Fruit fly (Drosophila melanogaster): Measurements from ENCODE around the gene GCC88.
A peak's percentile ranks its signal among the peaks of the same experiment; 100 is the strongest.

GCC88 gene

DNA sequence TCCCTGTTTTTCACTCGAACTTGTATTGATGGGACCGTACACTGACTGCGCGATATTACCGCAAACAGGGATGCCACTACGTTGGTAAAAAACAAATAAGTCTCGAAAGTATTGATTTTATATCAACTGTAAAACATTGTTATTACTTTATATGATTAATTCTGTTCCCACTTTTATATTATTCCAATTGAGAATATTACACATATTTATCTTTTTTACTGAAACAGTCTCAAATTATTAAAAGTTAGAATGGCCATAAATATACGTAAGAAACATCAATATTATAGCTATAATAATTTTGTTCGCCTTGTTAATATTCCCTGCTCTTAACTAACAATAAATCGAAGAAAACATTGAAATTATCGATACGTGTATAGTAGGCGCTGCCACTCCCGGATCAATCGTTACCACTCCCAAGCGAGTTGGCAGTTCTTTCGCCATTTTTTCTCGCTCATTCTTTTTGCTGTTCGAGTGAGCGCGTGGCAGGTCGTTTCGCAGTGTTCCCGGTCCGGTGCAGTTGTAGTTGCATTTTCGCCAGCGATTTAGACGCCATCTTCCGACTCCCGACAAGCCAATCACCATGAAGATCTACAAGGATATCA is 20.5 kb downstream of the GCC88 start, which contains the start of the genes SdhC and Tctp:
SdhC (minus strand) TSS at position 49 of the 602 bp plus-strand sequence.
Tctp (plus strand) TSS at position 447 of the 602 bp plus-strand sequence.
- TF ChIP-seq Sp1 (GFP tag; optimal IDR thresholded peaks at IDR 0.05), result peak; percentile 66
- peak; percentile 82 for TF ChIP-seq Hr83 (GFP tag; optimal IDR thresholded peaks at IDR 0.05; ENCODE audit: poor library complexity, severe bottlenecking)
- TF ChIP-seq CG32264 (GFP tag; optimal IDR thresholded peaks at IDR 0.05), result no peak
- peak; percentile 40 for TF ChIP-seq br (GFP tag; optimal IDR thresholded peaks at IDR 0.05)
- TF ChIP-seq foxo (GFP tag; optimal IDR thresholded peaks at IDR 0.05), result peak in 1 of 2 experiments; percentile 71
- TF ChIP-seq fru (GFP tag; optimal IDR thresholded peaks at IDR 0.05), result peak; percentile 63
- TF ChIP-seq jim (GFP tag; optimal IDR thresholded peaks at IDR 0.05), result no peak
- TF ChIP-seq Myc (optimal IDR thresholded peaks at IDR 0.05), result peak; percentile 51
- TF ChIP-seq tai (GFP tag; optimal IDR thresholded peaks at IDR 0.05), result no peak
- TF ChIP-seq dmrt93B (GFP tag; optimal IDR thresholded peaks at IDR 0.05), result peak; percentile 24
- TF ChIP-seq CG9705 (GFP tag; optimal IDR thresholded peaks at IDR 0.05), result peak; percentile 17
- no peak for TF ChIP-seq CrebA (GFP tag; optimal IDR thresholded peaks at IDR 0.05; ENCODE audit: borderline replicate concordance)
- TF ChIP-seq dsf (GFP tag; optimal IDR thresholded peaks at IDR 0.05; ENCODE audit: borderline replicate concordance), result peak; percentile 46
- TF ChIP-seq woc (GFP tag; optimal IDR thresholded peaks at IDR 0.05), result peak; percentile 48
- peak; percentile 77 for TF ChIP-seq brk (GFP tag; optimal IDR thresholded peaks at IDR 0.05)
- TF ChIP-seq HLH106 (tag; optimal IDR thresholded peaks at IDR 0.05), result peak; percentile 43
- peak; percentile 66 for TF ChIP-seq Hnf4 (GFP tag; optimal IDR thresholded peaks at IDR 0.05)
- peak; percentile 13 for TF ChIP-seq OdsH (GFP tag; optimal IDR thresholded peaks at IDR 0.05)
- no peak for TF ChIP-seq dl (GFP tag; optimal IDR thresholded peaks at IDR 0.05; ENCODE audit: insufficient read depth in 1 of 2, partially characterized antibody in 2 of 2)
- peak; percentile 65 for TF ChIP-seq Jra (GFP tag; optimal IDR thresholded peaks at IDR 0.05)
- peak; percentile 72 for TF ChIP-seq Dif (GFP tag; optimal IDR thresholded peaks at IDR 0.05; ENCODE audit: partially characterized antibody)
- TF ChIP-seq sv (GFP tag; optimal IDR thresholded peaks at IDR 0.05), result peak; percentile 58
- TF ChIP-seq Vsx2 (GFP tag; optimal IDR thresholded peaks at IDR 0.05; ENCODE audit: partially characterized antibody), result no peak
- TF ChIP-seq rgr (GFP tag; optimal IDR thresholded peaks at IDR 0.05), result peak; percentile 57
- peak; percentile 49 for TF ChIP-seq ey (GFP tag; optimal IDR thresholded peaks at IDR 0.05)
- peak; percentile 64 for TF ChIP-seq h (GFP tag; optimal IDR thresholded peaks at IDR 0.05)
- no peak for TF ChIP-seq Rel (GFP tag; optimal IDR thresholded peaks at IDR 0.05)
- peak; percentile 52 for TF ChIP-seq Rel (tag; optimal IDR thresholded peaks at IDR 0.05)
- TF ChIP-seq N (GFP tag; optimal IDR thresholded peaks at IDR 0.05), result no peak
- TF ChIP-seq psq (GFP tag; optimal IDR thresholded peaks at IDR 0.05), result peak; percentile 63

DNA sequence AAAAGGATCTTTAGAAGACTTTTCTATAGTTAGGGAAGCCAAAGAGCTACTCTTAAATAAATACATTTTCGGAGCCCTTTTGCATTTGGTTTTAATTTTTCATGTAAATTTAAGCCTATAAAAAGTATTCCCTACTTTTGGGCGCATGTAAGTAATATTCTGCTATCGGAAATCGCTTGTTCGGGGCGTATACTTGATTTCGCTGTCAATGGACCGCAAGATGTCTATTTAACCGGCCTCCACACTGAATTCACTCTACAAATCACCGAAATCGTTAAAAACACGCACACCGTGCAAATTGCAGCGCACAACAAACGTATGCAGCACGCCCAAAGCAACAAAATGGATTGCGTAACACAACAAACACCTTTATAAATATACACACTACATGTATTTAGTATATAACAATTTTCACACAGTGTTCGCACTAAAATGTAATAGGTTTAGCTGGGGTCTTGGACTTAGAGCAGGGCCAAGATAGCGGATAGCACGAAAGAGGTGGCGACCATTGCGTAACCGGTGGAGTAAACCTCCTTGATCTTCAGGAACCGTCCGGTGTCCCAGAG is 21.6 kb downstream of the GCC88 start:
- peak; percentile 13 for TF ChIP-seq Myc (optimal IDR thresholded peaks at IDR 0.05)
- TF ChIP-seq dmrt93B (GFP tag; optimal IDR thresholded peaks at IDR 0.05), result no peak
- no peak for TF ChIP-seq CG32264 (GFP tag; optimal IDR thresholded peaks at IDR 0.05)
- TF ChIP-seq brk (GFP tag; optimal IDR thresholded peaks at IDR 0.05), result peak; percentile 6

DNA sequence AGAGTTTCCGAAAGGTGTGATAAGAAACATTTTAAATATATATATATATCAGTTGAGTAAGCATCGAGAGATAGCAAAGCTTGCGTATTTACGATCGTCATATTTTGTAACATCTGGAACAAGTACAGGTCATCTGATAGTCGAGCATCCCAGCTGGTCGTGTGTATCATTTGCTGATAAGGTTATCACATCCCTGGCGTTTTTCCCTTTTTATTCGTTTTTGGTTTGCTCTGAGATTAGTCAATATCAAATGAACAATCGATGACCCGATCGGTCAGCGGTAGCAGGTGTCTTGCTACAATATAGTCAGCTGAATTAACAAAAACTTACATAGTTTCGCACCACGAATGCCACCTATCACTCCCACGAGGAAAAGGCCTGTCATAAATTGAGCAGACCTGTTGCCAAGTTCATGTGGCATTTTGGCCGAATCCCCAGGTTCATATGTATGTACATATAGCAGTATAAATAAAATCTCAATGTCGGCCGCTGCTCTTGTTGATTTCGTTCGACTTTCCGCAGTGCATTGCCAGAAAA is 29.4 kb downstream of the GCC88 start:
- no peak for TF ChIP-seq Dfd (GFP tag; optimal IDR thresholded peaks at IDR 0.05)
- peak; percentile 50 for TF ChIP-seq Hnf4 (GFP tag; optimal IDR thresholded peaks at IDR 0.05)
- TF ChIP-seq Dif (GFP tag; optimal IDR thresholded peaks at IDR 0.05; ENCODE audit: partially characterized antibody), result no peak
- TF ChIP-seq brk (GFP tag; optimal IDR thresholded peaks at IDR 0.05), result peak; percentile 86
- no peak for TF ChIP-seq tai (GFP tag; optimal IDR thresholded peaks at IDR 0.05)
- peak; percentile 56 for TF ChIP-seq br (GFP tag; optimal IDR thresholded peaks at IDR 0.05)
- TF ChIP-seq sage (GFP tag; optimal IDR thresholded peaks at IDR 0.05), result peak; percentile 80
- TF ChIP-seq Jra (GFP tag; optimal IDR thresholded peaks at IDR 0.05), result no peak
- no peak for TF ChIP-seq Vsx2 (GFP tag; optimal IDR thresholded peaks at IDR 0.05; ENCODE audit: partially characterized antibody)
- no peak for TF ChIP-seq Hr83 (GFP tag; optimal IDR thresholded peaks at IDR 0.05; ENCODE audit: poor library complexity, severe bottlenecking)
- peak; percentile 74 for TF ChIP-seq Sp1 (GFP tag; optimal IDR thresholded peaks at IDR 0.05)
- peak; percentile 53 for TF ChIP-seq woc (GFP tag; optimal IDR thresholded peaks at IDR 0.05)
- TF ChIP-seq psq (GFP tag; optimal IDR thresholded peaks at IDR 0.05), result peak; percentile 74
- no peak for TF ChIP-seq jim (GFP tag; optimal IDR thresholded peaks at IDR 0.05)
- peak; percentile 76 for TF ChIP-seq fru (GFP tag; optimal IDR thresholded peaks at IDR 0.05)
- TF ChIP-seq ey (GFP tag; optimal IDR thresholded peaks at IDR 0.05), result peak; percentile 69
- TF ChIP-seq Abd-B (GFP tag; optimal IDR thresholded peaks at IDR 0.05), result no peak
- no peak for TF ChIP-seq usp (GFP tag; optimal IDR thresholded peaks at IDR 0.05)
- TF ChIP-seq N (GFP tag; optimal IDR thresholded peaks at IDR 0.05), result no peak
- peak; percentile 77 for TF ChIP-seq Rel (GFP tag; optimal IDR thresholded peaks at IDR 0.05)
- TF ChIP-seq Rel (tag; optimal IDR thresholded peaks at IDR 0.05), result peak; percentile 42
- peak; percentile 86 for TF ChIP-seq rgr (GFP tag; optimal IDR thresholded peaks at IDR 0.05)
- peak; percentile 39 to 81 for TF ChIP-seq foxo (GFP tag; optimal IDR thresholded peaks at IDR 0.05)
- no peak for TF ChIP-seq Hr78 (GFP tag; optimal IDR thresholded peaks at IDR 0.05)
- peak; percentile 65 for TF ChIP-seq HLH106 (tag; optimal IDR thresholded peaks at IDR 0.05)
- TF ChIP-seq CrebA (GFP tag; optimal IDR thresholded peaks at IDR 0.05; ENCODE audit: borderline replicate concordance), result no peak
- no peak for TF ChIP-seq dsf (GFP tag; optimal IDR thresholded peaks at IDR 0.05; ENCODE audit: borderline replicate concordance)
- TF ChIP-seq dmrt93B (GFP tag; optimal IDR thresholded peaks at IDR 0.05), result peak; percentile 32
- TF ChIP-seq OdsH (GFP tag; optimal IDR thresholded peaks at IDR 0.05), result peak; percentile 85
- peak; percentile 39 for TF ChIP-seq sv (GFP tag; optimal IDR thresholded peaks at IDR 0.05)
- TF ChIP-seq Myc (optimal IDR thresholded peaks at IDR 0.05), result no peak
- peak; percentile 55 for TF ChIP-seq CG32264 (GFP tag; optimal IDR thresholded peaks at IDR 0.05)
- TF ChIP-seq pan (optimal IDR thresholded peaks at IDR 0.05), result peak; percentile 61
- TF ChIP-seq h (GFP tag; optimal IDR thresholded peaks at IDR 0.05), result peak; percentile 85

Data from whole organism, wandering third instar larva.